Fruit fly (Drosophila melanogaster) whole organism: Measurements from ENCODE around the gene Traf6.

Experiments used
- CG8478 ChIP-seq: fragments of >200 bp; optimal IDR thresholded peaks from 2 replicates; lab custom pipeline; 2018; ENCODE audit warnings: inconsistent platforms
- Dll ChIP-seq: fragments of >200 bp; optimal IDR thresholded peaks from 2 replicates; lab custom pipeline; 2017
- EcR ChIP-seq, 2 experiments: fragments of >200 bp; optimal IDR thresholded peaks; 2 replicates each; lab custom pipeline; 2017; ENCODE audit warnings: missing biosample characterization in 2 of 2, missing genetic modification characterization in 2 of 2, missing genetic modification reagents in 2 of 2
- psq ChIP-seq: fragments of >200 bp; optimal IDR thresholded peaks from 2 replicates; lab custom pipeline; 2017
- usp ChIP-seq: fragments of >200 bp; optimal IDR thresholded peaks from 2 replicates; lab custom pipeline; 2017; ENCODE audit warnings: missing biosample characterization, missing genetic modification characterization, mixed read lengths

DNA sequence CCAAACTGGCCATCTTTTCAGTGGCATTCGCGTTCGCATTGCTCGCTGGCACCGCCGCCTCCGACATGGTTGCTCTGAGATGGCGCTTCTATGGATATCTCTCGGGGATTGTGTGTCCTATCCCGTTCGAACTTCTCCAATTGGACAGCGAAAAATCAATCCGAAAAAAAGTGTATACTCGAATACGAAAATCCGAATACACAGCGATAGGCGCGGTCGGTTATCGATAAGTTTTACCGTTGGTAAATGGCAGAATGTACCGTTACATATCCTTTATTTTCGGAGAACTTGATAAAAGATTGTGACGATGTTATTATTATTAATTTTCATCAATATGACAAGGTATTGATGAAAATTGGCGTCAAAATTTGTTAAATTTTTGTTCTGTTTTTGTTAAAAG is 5.1 kb downstream of the Traf6 start, which contains the start of gene Gbeta5:
- TF ChIP-seq CG8478 (lab: Kevin White, UChicago) (no peak), psq (lab: Kevin White, UChicago) (no peak), Dll (no peak), usp (GFP tag; lab: Kevin White, UChicago) (no peak), EcR (GFP tag; optimal IDR thresholded peaks at IDR 0.05; lab: Kevin White, UChicago) (no peak)
